Worm (Caenorhabditis elegans) whole organism, early embryonic: ENCODE data around the gene C02E7.6.

ENCODE experiments used
- B0310.2 ChIP-seq: sonication (generic microtip); optimal IDR thresholded peaks from 2 replicates; lab custom pipeline; 2016; ENCODE audit warnings: mild to moderate bottlenecking, missing genetic modification characterization, missing compliant biosample characterization
- ama-1 ChIP-seq: fragments of 150-350 bp; optimal IDR thresholded peaks from 2 replicates; lab custom pipeline; 2014
- ceh-13 ChIP-seq: fragments of 200-800 bp; sonication (Bioruptor generic); optimal IDR thresholded peaks from 2 replicates; lab custom pipeline; 2018; ENCODE audit warnings: mild to moderate bottlenecking, missing genetic modification characterization, missing compliant biosample characterization
- hnd-1 ChIP-seq: sonication (generic microtip); optimal IDR thresholded peaks from 2 replicates; lab custom pipeline; 2016; ENCODE audit warnings: missing genetic modification characterization, missing compliant biosample characterization

ce11 chrV:4967238-4967637 lies 48.2 kb downstream of the C02E7.6 start:
- TF ChIP-seq ama-1 (lab: Kevin White, UChicago) (no peak), B0310.2 (tag; lab: Kevin White, UChicago) (no peak), ceh-13 (no peak), hnd-1 (tag; lab: Kevin White, UChicago) (no peak)
